Worm (Caenorhabditis elegans): ENCODE data around the gene irld-12.
"Not testable (repeated sequence)": the region's sequence is repeated elsewhere in the genome, so short reads cannot be mapped to it uniquely, and the experiment has no call there.

Gene irld-12

ce11 chrV:2976287-2976686 is 44.9 kb downstream of the irld-12 start, which contains the start of gene srw-124:
TSS of gene srw-124 (plus strand) at chrV:2976587.
- TF ChIP-seq hlh-17 (GFP tag; optimal IDR thresholded peaks at IDR 0.05; ENCODE audit: borderline replicate concordance) (no peak), zag-1 (tag; optimal IDR thresholded peaks at IDR 0.05) (no peak), irx-1 (tag; optimal IDR thresholded peaks at IDR 0.05) (no peak), mdl-1 (tag; optimal IDR thresholded peaks at IDR 0.05) (no peak), zip-4 (GFP tag; optimal IDR thresholded peaks at IDR 0.05) (no peak), unc-98 (GFP tag; IDR thresholded peaks at IDR 0.05) (no peak), fkh-8 (tag; optimal IDR thresholded peaks at IDR 0.05) (no peak), pax-3 (tag; optimal IDR thresholded peaks at IDR 0.05) (no peak), nhr-47 (tag; optimal IDR thresholded peaks at IDR 0.05) (no peak), nhr-85 (tag) (no peak), efl-3 (GFP tag; optimal IDR thresholded peaks at IDR 0.05) (no peak), sptf-1 (tag; optimal IDR thresholded peaks at IDR 0.05) (no peak), ztf-4 (tag; optimal IDR thresholded peaks at IDR 0.05) (no peak), jun-1 (tag; optimal IDR thresholded peaks at IDR 0.05) (no peak), C16A3.4 (tag; optimal IDR thresholded peaks at IDR 0.05) (no peak), lin-15B (tag; optimal IDR thresholded peaks at IDR 0.05) (no peak)

- TF ChIP-seq mep-1 (tag; optimal IDR thresholded peaks at IDR 0.05); lin-13 (GFP tag; optimal IDR thresholded peaks at IDR 0.05); jun-1 (tag; optimal IDR thresholded peaks at IDR 0.05): not testable (repeated sequence)
These were observed 45.9 kb downstream of the irld-12 start, which contains the start of gene srw-123 for ce11 chrV:2975285-2975684. TSS of gene srw-123 (minus strand) at chrV:2975385.

- no peak for TF ChIP-seq C04F5.9 (tag; optimal IDR thresholded peaks at IDR 0.05)
- TF ChIP-seq ztf-11 (tag; optimal IDR thresholded peaks at IDR 0.05) = no peak
- no peak for TF ChIP-seq elt-2 (tag; optimal IDR thresholded peaks at IDR 0.05)
- no peak for TF ChIP-seq sptf-1 (tag; optimal IDR thresholded peaks at IDR 0.05)
- no peak for TF ChIP-seq hlh-4 (tag; optimal IDR thresholded peaks at IDR 0.05)
- no peak for TF ChIP-seq ztf-4 (tag; optimal IDR thresholded peaks at IDR 0.05)
- no peak for TF ChIP-seq nhr-71 (tag; optimal IDR thresholded peaks at IDR 0.05)
- no peak for TF ChIP-seq hpl-2 (GFP tag; optimal IDR thresholded peaks at IDR 0.05)
- no peak for TF ChIP-seq unc-62 (GFP tag; optimal IDR thresholded peaks at IDR 0.05)
- no peak for TF ChIP-seq zag-1 (tag; optimal IDR thresholded peaks at IDR 0.05)
- no peak for TF ChIP-seq pqm-1 (tag; optimal IDR thresholded peaks at IDR 0.05)
These were observed 49.8 kb downstream of the irld-12 start, which contains the start of gene srw-129 for ce11 chrV:2971307-2971999. TSS of gene srw-129 (plus strand) at chrV:2971949.
